Fruit fly (Drosophila melanogaster) whole organism, embryonic: ENCODE measurements around the gene CG15473.

Source experiments
- Awh ChIP-seq: fragments of 200-800 bp; sonication (Bioruptor generic); IDR thresholded peaks from 2 replicates; pipeline ENCODE4, ENCODE4 v1.3.6; 2022; ENCODE audit warnings: missing biosample characterization, missing genetic modification characterization
- CG10431 ChIP-seq: fragments of 200-800 bp; sonication (Bioruptor generic); optimal IDR thresholded peaks from 3 replicates; lab custom pipeline; 2018; ENCODE audit warnings: missing biosample characterization, mild to moderate bottlenecking, missing genetic modification characterization
- CG10959 ChIP-seq: fragments of 200-800 bp; sonication (Bioruptor generic); IDR thresholded peaks from 2 replicates; pipeline ENCODE4 v1.3.6; 2022; ENCODE audit warnings: missing biosample characterization, missing genetic modification characterization
- CG15479 ChIP-seq: fragments of 200-800 bp; sonication (Bioruptor generic); optimal IDR thresholded peaks from 3 replicates; lab custom pipeline; 2019; ENCODE audit warnings: missing biosample characterization, mild to moderate bottlenecking, missing genetic modification characterization, moderate library complexity
- CG16779 ChIP-seq: fragments of 200-800 bp; sonication (Bioruptor generic); IDR thresholded peaks from 2 replicates; pipeline ENCODE4 v1.3.6; 2022; ENCODE audit warnings: missing biosample characterization, missing genetic modification characterization
- CG17568 ChIP-seq: fragments of 200-800 bp; sonication (Bioruptor generic); optimal IDR thresholded peaks from 2 replicates; lab custom pipeline; 2018; ENCODE audit warnings: missing biosample characterization, mild to moderate bottlenecking, missing genetic modification characterization, moderate library complexity
- CG30020 ChIP-seq: fragments of 200-800 bp; optimal IDR thresholded peaks from 2 replicates; lab custom pipeline; 2019; ENCODE audit warnings: missing biosample characterization, mild to moderate bottlenecking, missing genetic modification characterization, moderate library complexity
- CG31441 ChIP-seq: fragments of 200-800 bp; sonication (Bioruptor generic); IDR thresholded peaks from 2 replicates; pipeline ENCODE4 v1.3.6; 2022; ENCODE audit warnings: missing biosample characterization, missing genetic modification characterization
- CG4404 ChIP-seq: fragments of 200-800 bp; sonication (Bioruptor generic); IDR thresholded peaks from 2 replicates; pipeline ENCODE4 v1.3.6; 2022; ENCODE audit warnings: missing biosample characterization, missing genetic modification characterization
- CG7928 ChIP-seq: fragments of 200-800 bp; sonication (Bioruptor generic); optimal IDR thresholded peaks from 2 replicates; lab custom pipeline; 2017; ENCODE audit warnings: missing biosample characterization, mild to moderate bottlenecking, missing genetic modification characterization
- CG9797 ChIP-seq: fragments of 200-800 bp; sonication (Bioruptor generic); optimal IDR thresholded peaks from 3 replicates; lab custom pipeline; 2018; ENCODE audit warnings: missing biosample characterization, mild to moderate bottlenecking, missing genetic modification characterization
- Chrac-16 ChIP-seq: fragments of 200-800 bp; sonication (Bioruptor generic); optimal IDR thresholded peaks from 3 replicates; lab custom pipeline; 2016; ENCODE audit warnings: missing biosample characterization, missing genetic modification characterization
- Ets97D ChIP-seq: fragments of 200-800 bp; sonication (Bioruptor generic); optimal IDR thresholded peaks from 3 replicates; lab custom pipeline; 2016; ENCODE audit warnings: missing biosample characterization, missing genetic modification characterization
- Hr39 ChIP-seq: fragments of >200 bp; optimal IDR thresholded peaks from 2 replicates; lab custom pipeline; 2017
- Max ChIP-seq: fragments of 200-800 bp; sonication (Bioruptor generic); optimal IDR thresholded peaks from 2 replicates; lab custom pipeline; 2016; ENCODE audit warnings: missing biosample characterization, mild to moderate bottlenecking, missing genetic modification characterization
- Oli ChIP-seq: fragments of 200-800 bp; sonication (Bioruptor generic); optimal IDR thresholded peaks from 2 replicates; lab custom pipeline; 2018; ENCODE audit warnings: missing biosample characterization, mild to moderate bottlenecking, missing genetic modification characterization, moderate library complexity
- Sox102F ChIP-seq: fragments of 200-800 bp; sonication (Bioruptor generic); optimal IDR thresholded peaks from 2 replicates; lab custom pipeline; 2018; ENCODE audit warnings: missing biosample characterization, mild to moderate bottlenecking, missing genetic modification characterization, moderate library complexity
- Vsx1 ChIP-seq: fragments of 200-800 bp; sonication (Bioruptor generic); optimal IDR thresholded peaks from 2 replicates; lab custom pipeline; 2017; ENCODE audit warnings: missing biosample characterization, mild to moderate bottlenecking, missing genetic modification characterization, missing genetic modification reagents
- bigmax ChIP-seq: fragments of 200-800 bp; sonication (Bioruptor generic); optimal IDR thresholded peaks from 2 replicates; lab custom pipeline; 2018; ENCODE audit warnings: missing biosample characterization, mild to moderate bottlenecking, missing genetic modification characterization
- cg ChIP-seq: fragments of 200-800 bp; sonication (Bioruptor generic); optimal IDR thresholded peaks from 3 replicates; lab custom pipeline; 2019; ENCODE audit warnings: missing biosample characterization, mild to moderate bottlenecking, missing genetic modification characterization, moderate library complexity
- crp ChIP-seq, 2 experiments: fragments of 200-800 bp; sonication (Bioruptor generic); optimal IDR thresholded peaks; 2 replicates in 1 of 2; 3 replicates in 1 of 2; lab custom pipeline; 2017; ENCODE audit warnings: missing biosample characterization in 2 of 2, missing genetic modification characterization in 2 of 2, mild to moderate bottlenecking in 1 of 2, moderate library complexity in 1 of 2
- danr ChIP-seq: fragments of 200-800 bp; sonication (Bioruptor generic); IDR thresholded peaks from 2 replicates; pipeline ENCODE4 v1.3.6; 2022; ENCODE audit warnings: missing biosample characterization, missing genetic modification characterization
- dmrt99B ChIP-seq: fragments of 200-800 bp; sonication (Bioruptor generic); optimal IDR thresholded peaks from 2 replicates; lab custom pipeline; 2018; ENCODE audit warnings: missing biosample characterization, mild to moderate bottlenecking, missing genetic modification characterization, moderate library complexity
- emc ChIP-seq: fragments of 200-800 bp; sonication (Bioruptor generic); optimal IDR thresholded peaks from 2 replicates; lab custom pipeline; 2016; ENCODE audit warnings: missing biosample characterization, missing genetic modification characterization
- fru ChIP-seq: fragments of >200 bp; optimal IDR thresholded peaks from 2 replicates; lab custom pipeline; 2017
- gcm ChIP-seq: fragments of 200-800 bp; sonication (Bioruptor generic); optimal IDR thresholded peaks from 2 replicates; lab custom pipeline; 2019; ENCODE audit warnings: missing biosample characterization, mild to moderate bottlenecking, missing genetic modification characterization, moderate library complexity
- her ChIP-seq: fragments of 200-800 bp; sonication (Bioruptor generic); optimal IDR thresholded peaks from 2 replicates; lab custom pipeline; 2016; ENCODE audit warnings: missing biosample characterization, missing genetic modification characterization
- lov ChIP-seq, 2 experiments: fragments of 200-800 bp in 1 of 2; fragments of >200 bp in 1 of 2; sonication (Bioruptor generic) in 1 of 2; IDR thresholded peaks in 1 of 2; optimal IDR thresholded peaks in 1 of 2; 2 replicates in 1 of 2; 3 replicates in 1 of 2; pipeline versions ENCODE4 v1.3.6 to Lab custom; 2017 to 2022; ENCODE audit warnings: missing biosample characterization in 1 of 2, missing genetic modification characterization in 1 of 2
- mam ChIP-seq: fragments of 200-800 bp; sonication (Bioruptor generic); optimal IDR thresholded peaks from 3 replicates; lab custom pipeline; 2016; ENCODE audit warnings: missing biosample characterization, missing genetic modification characterization
- nom ChIP-seq: fragments of 200-800 bp; sonication (Bioruptor generic); optimal IDR thresholded peaks from 2 replicates; lab custom pipeline; 2017; ENCODE audit warnings: missing biosample characterization, missing genetic modification characterization, mild to moderate bottlenecking, moderate library complexity, missing genetic modification reagents
- phol ChIP-seq: fragments of 200-800 bp; sonication (Bioruptor generic); optimal IDR thresholded peaks from 3 replicates; lab custom pipeline; 2018; ENCODE audit warnings: missing biosample characterization, mild to moderate bottlenecking, missing genetic modification characterization, moderate library complexity
- sqz ChIP-seq: fragments of 200-800 bp; sonication (Bioruptor generic); optimal IDR thresholded peaks from 3 replicates; lab custom pipeline; 2018; ENCODE audit warnings: missing biosample characterization, mild to moderate bottlenecking, missing genetic modification characterization
- tgo ChIP-seq: fragments of 200-800 bp; sonication (Bioruptor generic); IDR thresholded peaks from 3 replicates; pipeline ENCODE4 v1.3.6; 2022; ENCODE audit warnings: missing biosample characterization, missing genetic modification characterization
- vfl ChIP-seq: fragments of 200-800 bp; sonication (Bioruptor generic); optimal IDR thresholded peaks from 2 replicates; lab custom pipeline; 2016; ENCODE audit warnings: missing biosample characterization, missing genetic modification characterization
- wor ChIP-seq: fragments of 200-800 bp; sonication (Bioruptor generic); IDR thresholded peaks from 2 replicates; pipeline ENCODE4 v1.3.6; 2022; ENCODE audit warnings: missing biosample characterization, missing genetic modification characterization

The CG15473 gene

dm6 chrX:4666650-4667360 is 12.5 kb upstream of the CG15473 start, which contains the start of gene CG3009 (continued):
- peak; percentile 94 for TF ChIP-seq phol (tag; lab: Kevin White, UChicago)
- peak; percentile 96 for TF ChIP-seq gcm (GFP tag; lab: Kevin White, UChicago)
- TF ChIP-seq CG10431 (GFP tag; lab: Kevin White, UChicago), result peak; percentile 85
- TF ChIP-seq Ets97D (GFP tag; lab: Kevin White, UChicago), result peak; percentile 93
- peak; percentile 95 for TF ChIP-seq wor
- TF ChIP-seq CG31441 (GFP tag; lab: Robert Waterston, UW), result peak; percentile 96
- TF ChIP-seq dmrt99B (tag; lab: Kevin White, UChicago), result peak; percentile 98

- TF ChIP-seq Hr39 (no peak), CG15479 (GFP tag; lab: Kevin White, UChicago) (no peak), Awh (no peak), nom (GFP tag; lab: Kevin White, UChicago) (peak; percentile 69), sqz (GFP tag; lab: Kevin White, UChicago) (peak; percentile 47), CG30020 (no peak), mam (no peak), Oli (no peak), fru (lab: Kevin White, UChicago) (no peak)
- TF ChIP-seq, all 482 proteins: peak for 2
Observed at dm6 chrX:4664107-4664506, 9.8 kb upstream of the CG15473 start.

dm6 chrX:4660642-4661252 is 6.5 kb upstream of the CG15473 start:
- TF ChIP-seq CG17568 (GFP tag; lab: Kevin White, UChicago), result no peak
- TF ChIP-seq bigmax, result no peak
- TF ChIP-seq danr, result no peak
- TF ChIP-seq Chrac-16 (GFP tag; lab: Kevin White, UChicago), result no peak
- TF ChIP-seq CG9797, result no peak
- TF ChIP-seq Max, result no peak
- TF ChIP-seq CG10959, result no peak
- no peak for TF ChIP-seq Vsx1 (GFP tag; lab: Kevin White, UChicago)
- TF ChIP-seq lov (optimal IDR thresholded peaks at IDR 0.05; lab: Kevin White, UChicago), result no peak
- TF ChIP-seq lov (GFP tag; IDR thresholded peaks at IDR 0.05; lab: Robert Waterston, UW), result no peak
- TF ChIP-seq emc (GFP tag; lab: Kevin White, UChicago), result no peak
- TF ChIP-seq cg (GFP tag; lab: Kevin White, UChicago), result no peak

- no peak for TF ChIP-seq CG16779 (GFP tag; lab: Robert Waterston, UW)
- no peak for TF ChIP-seq CG7928 (GFP tag; lab: Kevin White, UChicago)
- TF ChIP-seq crp (GFP tag; optimal IDR thresholded peaks at IDR 0.05; lab: Kevin White, UChicago), result no peak
- TF ChIP-seq cg (GFP tag; lab: Kevin White, UChicago), result no peak
- TF ChIP-seq CG4404, result no peak
- TF ChIP-seq tgo, result no peak
- TF ChIP-seq Sox102F (GFP tag; lab: Kevin White, UChicago), result no peak
- no peak for TF ChIP-seq her (GFP tag; lab: Kevin White, UChicago)
- TF ChIP-seq vfl (GFP tag; lab: Kevin White, UChicago), result no peak
- TF ChIP-seq, all 482 proteins: peak for 0
Observed at dm6 chrX:4657896-4658295, 3.6 kb upstream of the CG15473 start.
